Worm (Caenorhabditis elegans): ENCODE data around the gene ccd-5.

DNA sequence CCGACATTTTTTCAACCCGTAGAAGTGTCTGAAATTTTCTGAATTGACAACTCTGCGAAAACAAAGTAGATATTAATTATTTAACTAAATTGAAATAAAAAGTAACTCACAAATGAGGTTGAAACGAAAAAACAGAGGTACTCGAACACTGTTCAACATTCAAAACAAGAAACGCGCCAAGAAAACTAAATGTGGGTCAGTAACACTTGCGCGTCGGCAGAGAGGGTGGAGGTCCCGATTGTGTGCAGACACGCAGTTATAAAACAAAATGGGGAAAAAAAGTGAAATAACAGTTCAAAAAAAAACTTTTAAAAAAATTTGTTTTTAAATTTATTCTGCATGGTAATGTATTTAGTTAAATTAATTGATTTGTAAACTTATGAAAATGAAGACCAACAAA lies 13.1 kb downstream of the ccd-5 start:
- TF ChIP-seq attf-3 (GFP tag; conservative IDR thresholded peaks at IDR 0.05) (no peak), xnd-1 (tag; optimal IDR thresholded peaks at IDR 0.05) (no peak), attf-5 (GFP tag; optimal IDR thresholded peaks at IDR 0.05) (no peak), efl-1 (GFP tag; optimal IDR thresholded peaks at IDR 0.05) (no peak), ama-1 (optimal IDR thresholded peaks at IDR 0.05) (no peak), ama-1 (GFP tag; optimal IDR thresholded peaks at IDR 0.05) (no peak), pha-4 (tag; optimal IDR thresholded peaks at IDR 0.05) (no peak), Y53G8AR.9 (GFP tag; conservative IDR thresholded peaks at IDR 0.05) (no peak), him-1 (tag; optimal IDR thresholded peaks at IDR 0.05) (no peak), nfya-1 (tag; optimal IDR thresholded peaks at IDR 0.05; ENCODE audit: borderline replicate concordance, insufficient read depth) (no peak), ztf-26 (tag; optimal IDR thresholded peaks at IDR 0.05) (no peak), mes-4 (tag; optimal IDR thresholded peaks at IDR 0.05) (no peak)
